Fruit fly (Drosophila melanogaster) whole organism, embryonic: ENCODE data around the gene CG6527.
A peak's percentile ranks its signal among the peaks of the same experiment; 100 is the strongest.

Source experiments
- CG10979 ChIP-seq: fragments of 200-800 bp; sonication (Bioruptor generic); optimal IDR thresholded peaks from 2 replicates; lab custom pipeline; 2018; ENCODE audit warnings: missing biosample characterization, mild to moderate bottlenecking, missing genetic modification characterization, moderate library complexity
- CG11723 ChIP-seq: fragments of 200-800 bp; sonication (Bioruptor generic); optimal IDR thresholded peaks from 2 replicates; lab custom pipeline; 2017; ENCODE audit warnings: missing biosample characterization, mild to moderate bottlenecking, missing genetic modification characterization
- CG12391 ChIP-seq: fragments of 200-800 bp; sonication (Bioruptor generic); optimal IDR thresholded peaks from 3 replicates; lab custom pipeline; 2018; ENCODE audit warnings: missing biosample characterization, mild to moderate bottlenecking, missing genetic modification characterization, moderate library complexity
- CG13287 ChIP-seq: fragments of 200-800 bp; sonication (Bioruptor generic); IDR thresholded peaks from 2 replicates; pipeline ENCODE4 v1.3.6; 2022; ENCODE audit warnings: missing biosample characterization, missing genetic modification characterization; ENCODE audit not compliant: partially characterized antibody
- CG13894 ChIP-seq: fragments of 200-800 bp; sonication (Bioruptor generic); optimal IDR thresholded peaks from 3 replicates; lab custom pipeline; 2018; ENCODE audit warnings: missing biosample characterization, mild to moderate bottlenecking, missing genetic modification characterization, moderate library complexity
- CG15011 ChIP-seq: fragments of 200-800 bp; sonication (Bioruptor generic); optimal IDR thresholded peaks from 3 replicates; lab custom pipeline; 2018; ENCODE audit warnings: missing biosample characterization, mild to moderate bottlenecking, missing genetic modification characterization
- CG1792 ChIP-seq: fragments of 200-800 bp; sonication (Bioruptor generic); optimal IDR thresholded peaks from 2 replicates; lab custom pipeline; 2016; ENCODE audit warnings: missing biosample characterization, missing genetic modification characterization
- CG2116 ChIP-seq: fragments of 200-800 bp; sonication (Bioruptor generic); optimal IDR thresholded peaks from 3 replicates; lab custom pipeline; 2018; ENCODE audit warnings: missing biosample characterization, mild to moderate bottlenecking, missing genetic modification characterization
- CG2199 ChIP-seq: fragments of 200-800 bp; sonication (Bioruptor generic); IDR thresholded peaks from 3 replicates; pipeline ENCODE4 v1.3.6; 2022; ENCODE audit warnings: missing biosample characterization, missing genetic modification characterization
- CG30431 ChIP-seq: fragments of 200-800 bp; sonication (Bioruptor generic); optimal IDR thresholded peaks from 2 replicates; lab custom pipeline; 2017; ENCODE audit warnings: missing biosample characterization, missing genetic modification characterization
- CG32772 ChIP-seq: fragments of 200-800 bp; sonication (Bioruptor generic); IDR thresholded peaks from 2 replicates; pipeline ENCODE4 v1.3.6; 2022; ENCODE audit warnings: missing biosample characterization, missing genetic modification characterization
- CG3281 ChIP-seq: fragments of 200-800 bp; sonication (Bioruptor generic); optimal IDR thresholded peaks from 3 replicates; lab custom pipeline; 2017; ENCODE audit warnings: missing biosample characterization, mild to moderate bottlenecking, missing genetic modification characterization
- CG3838 ChIP-seq: fragments of 200-800 bp; sonication (Bioruptor generic); optimal IDR thresholded peaks from 3 replicates; lab custom pipeline; 2016; ENCODE audit warnings: missing biosample characterization, missing genetic modification characterization
- CG4404 ChIP-seq: fragments of 200-800 bp; sonication (Bioruptor generic); IDR thresholded peaks from 2 replicates; pipeline ENCODE4 v1.3.6; 2022; ENCODE audit warnings: missing biosample characterization, missing genetic modification characterization
- CG4424 ChIP-seq: fragments of 200-800 bp; sonication (Bioruptor generic); optimal IDR thresholded peaks from 3 replicates; lab custom pipeline; 2016; ENCODE audit warnings: missing biosample characterization, missing genetic modification characterization
- CG6254 ChIP-seq: fragments of 200-800 bp; sonication (Bioruptor generic); optimal IDR thresholded peaks from 3 replicates; lab custom pipeline; 2017; ENCODE audit warnings: mild to moderate bottlenecking, missing biosample characterization, missing genetic modification reagents, missing genetic modification characterization
- CG7556 ChIP-seq: fragments of 200-800 bp; sonication (Bioruptor generic); optimal IDR thresholded peaks from 2 replicates; lab custom pipeline; 2017; ENCODE audit warnings: missing biosample characterization, mild to moderate bottlenecking, missing genetic modification characterization
- CG7839 ChIP-seq: fragments of 200-800 bp; sonication (Bioruptor generic); optimal IDR thresholded peaks from 3 replicates; lab custom pipeline; 2018; ENCODE audit warnings: missing biosample characterization, mild to moderate bottlenecking, missing genetic modification characterization, moderate library complexity
- CG8281 ChIP-seq: fragments of 200-800 bp; sonication (Bioruptor generic); optimal IDR thresholded peaks from 2 replicates; lab custom pipeline; 2018; ENCODE audit warnings: missing biosample characterization, mild to moderate bottlenecking, missing genetic modification characterization, moderate library complexity
- CG8924 ChIP-seq: fragments of 200-800 bp; optimal IDR thresholded peaks from 3 replicates; lab custom pipeline; 2019; ENCODE audit warnings: missing biosample characterization, mild to moderate bottlenecking, missing genetic modification characterization, moderate library complexity
- CHES-1-like ChIP-seq: fragments of 200-800 bp; sonication (Bioruptor generic); optimal IDR thresholded peaks from 2 replicates; lab custom pipeline; 2016; ENCODE audit warnings: missing biosample characterization, missing genetic modification characterization
- CoRest ChIP-seq: fragments of 200-800 bp; sonication (Bioruptor generic); optimal IDR thresholded peaks from 3 replicates; lab custom pipeline; 2018; ENCODE audit warnings: missing biosample characterization, mild to moderate bottlenecking, missing genetic modification characterization, moderate library complexity
- CrebB ChIP-seq: fragments of 200-800 bp; sonication (Bioruptor generic); optimal IDR thresholded peaks from 3 replicates; lab custom pipeline; 2018; ENCODE audit warnings: missing biosample characterization, mild to moderate bottlenecking, missing genetic modification characterization
- E2f2 ChIP-seq: fragments of 200-800 bp; sonication (Bioruptor generic); IDR thresholded peaks from 2 replicates; pipeline ENCODE4 v1.3.6; 2022; ENCODE audit warnings: missing biosample characterization, missing genetic modification characterization
- ERR ChIP-seq: fragments of 200-800 bp; sonication (Bioruptor generic); optimal IDR thresholded peaks from 2 replicates; lab custom pipeline; 2016; ENCODE audit warnings: missing biosample characterization, missing genetic modification characterization
- Ets65A ChIP-seq: fragments of 200-800 bp; sonication (Bioruptor generic); peaks from one replicate; lab custom pipeline; 2016; ENCODE audit warnings: missing biosample characterization, missing genetic modification characterization
- Ets97D ChIP-seq: fragments of 200-800 bp; sonication (Bioruptor generic); optimal IDR thresholded peaks from 3 replicates; lab custom pipeline; 2016; ENCODE audit warnings: missing biosample characterization, missing genetic modification characterization
- Gsc ChIP-seq: fragments of 200-800 bp; sonication (Bioruptor generic); IDR thresholded peaks from 2 replicates; pipeline ENCODE4 v1.3.6; 2022; ENCODE audit warnings: missing biosample characterization, missing genetic modification characterization
- Kr ChIP-seq: fragments of 200-800 bp; sonication (Bioruptor generic); optimal IDR thresholded peaks from 2 replicates; lab custom pipeline; 2017; ENCODE audit warnings: missing biosample characterization, mild to moderate bottlenecking, missing genetic modification characterization
- MTF-1 ChIP-seq: fragments of 200-800 bp; sonication (Bioruptor generic); optimal IDR thresholded peaks from 2 replicates; lab custom pipeline; 2018; ENCODE audit warnings: missing biosample characterization, mild to moderate bottlenecking, missing genetic modification characterization, borderline replicate concordance
- Myb ChIP-seq: fragments of 200-800 bp; sonication (Bioruptor generic); optimal IDR thresholded peaks from 2 replicates; lab custom pipeline; 2016; ENCODE audit warnings: missing biosample characterization, missing genetic modification characterization
- NfI ChIP-seq: fragments of 200-800 bp; sonication (Bioruptor generic); optimal IDR thresholded peaks from 3 replicates; lab custom pipeline; 2018; ENCODE audit warnings: missing biosample characterization, mild to moderate bottlenecking, missing genetic modification characterization, moderate library complexity
- Optix ChIP-seq: fragments of 200-800 bp; sonication (Bioruptor generic); IDR thresholded peaks from 3 replicates; pipeline ENCODE4 v1.3.6; 2022; ENCODE audit warnings: missing biosample characterization, missing genetic modification characterization
- Trl ChIP-seq, 3 experiments: fragments of >200 bp in 2 of 3; fragments of 200-800 bp in 1 of 3; sonication (Bioruptor generic) in 1 of 3; optimal IDR thresholded peaks; 2 replicates in 1 of 3; 3 replicates in 2 of 3; lab custom pipeline; 2016 to 2017; ENCODE audit warnings: missing biosample characterization in 1 of 3, missing genetic modification characterization in 1 of 3
- ab ChIP-seq: fragments of 200-800 bp; sonication (Bioruptor generic); optimal IDR thresholded peaks from 2 replicates; lab custom pipeline; 2016; ENCODE audit warnings: missing biosample characterization, missing genetic modification characterization
- amos ChIP-seq: fragments of 200-800 bp; sonication (Bioruptor generic); IDR thresholded peaks from 2 replicates; pipeline ENCODE4 v1.3.6; 2022; ENCODE audit warnings: missing biosample characterization, missing genetic modification characterization; ENCODE audit not compliant: partially characterized antibody
- ara ChIP-seq: fragments of 200-800 bp; sonication (Bioruptor generic); IDR thresholded peaks from 2 replicates; pipeline ENCODE4 v1.3.6; 2022; ENCODE audit warnings: missing biosample characterization, missing genetic modification characterization
- eve ChIP-seq, 2 experiments: fragments of >200 bp; optimal IDR thresholded peaks; 2 replicates each; lab custom pipeline; 2017; ENCODE audit warnings: missing biosample characterization in 2 of 2, missing genetic modification characterization in 2 of 2
- ewg ChIP-seq: fragments of 200-800 bp; sonication (Bioruptor generic); optimal IDR thresholded peaks from 3 replicates; lab custom pipeline; 2017; ENCODE audit warnings: mild to moderate bottlenecking, missing biosample characterization, missing genetic modification reagents, missing genetic modification characterization
- fu2 ChIP-seq: fragments of 200-800 bp; sonication (Bioruptor generic); optimal IDR thresholded peaks from 2 replicates; lab custom pipeline; 2016; ENCODE audit warnings: missing biosample characterization, missing genetic modification characterization
- insv ChIP-seq, 2 experiments: fragments of 200-800 bp; sonication (Bioruptor generic); optimal IDR thresholded peaks; 3 replicates each; lab custom pipeline; 2016 to 2018; ENCODE audit warnings: missing biosample characterization in 2 of 2, missing genetic modification characterization in 2 of 2
- kay ChIP-seq: fragments of 200-800 bp; sonication (Bioruptor generic); optimal IDR thresholded peaks from 2 replicates; lab custom pipeline; 2016; ENCODE audit warnings: missing biosample characterization, missing genetic modification characterization
- sens ChIP-seq: fragments of 200-800 bp; sonication (Bioruptor generic); peaks from one replicate; lab custom pipeline; 2016; ENCODE audit warnings: missing biosample characterization, missing genetic modification characterization
- sr ChIP-seq: fragments of 200-800 bp; sonication (Bioruptor generic); IDR thresholded peaks from 3 replicates; pipeline ENCODE4 v1.3.6; 2022; ENCODE audit warnings: missing biosample characterization, missing genetic modification characterization
- tio ChIP-seq: fragments of 200-800 bp; sonication (Bioruptor generic); optimal IDR thresholded peaks from 2 replicates; lab custom pipeline; 2017; ENCODE audit warnings: missing biosample characterization, missing genetic modification characterization, inconsistent platforms

The CG6527 gene

dm6 chr3L:10517451-10518385 is 41.2 kb downstream of the CG6527 start (continued):
- TF ChIP-seq ERR (GFP tag; lab: Kevin White, UChicago) (no peak), CG13894 (tag; lab: Kevin White, UChicago) (no peak)

- TF ChIP-seq ewg (GFP tag; lab: Kevin White, UChicago) (no peak), fu2 (GFP tag; lab: Kevin White, UChicago) (no peak), CoRest (tag; lab: Kevin White, UChicago) (peak; percentile 9), CG12391 (tag; lab: Kevin White, UChicago) (peak; percentile 38), CG30431 (no peak), CG7839 (peak; percentile 32), CG6254 (GFP tag; lab: Kevin White, UChicago) (no peak), NfI (GFP tag; lab: Kevin White, UChicago) (no peak), Ets97D (GFP tag; lab: Kevin White, UChicago) (no peak), Gsc (no peak), eve (GFP tag; optimal IDR thresholded peaks at IDR 0.05; lab: Kevin White, UChicago) (peak in 1 of 2 experiments; percentile 10), CrebB (no peak), MTF-1 (GFP tag; lab: Kevin White, UChicago) (no peak), CG10979 (tag; lab: Kevin White, UChicago) (no peak), CG2199 (peak; percentile 82; the same call in 2 of the 3 replicates), kay (no peak), CG7556 (peak; percentile 18), sens (GFP tag; lab: Kevin White, UChicago) (peak; percentile 35), sr (GFP tag; lab: Robert Waterston, UW) (no peak), CG8924 (tag; lab: Kevin White, UChicago) (no peak), CG3838 (GFP tag; lab: Kevin White, UChicago) (no peak), Optix (GFP tag; lab: Robert Waterston, UW) (no peak), CG15011 (no peak), CG32772 (GFP tag; lab: Robert Waterston, UW) (no peak), ara (GFP tag; lab: Robert Waterston, UW) (0 out of 2 replicates have a peak, but pooled peaks have one; percentile 7), E2f2 (GFP tag; lab: Robert Waterston, UW) (no peak), CG1792 (no peak), Trl (optimal IDR thresholded peaks at IDR 0.05; lab: Kevin White, UChicago) (peak; percentile 47 to 48), Trl (GFP tag; optimal IDR thresholded peaks at IDR 0.05; lab: Kevin White, UChicago) (no peak), tio (GFP tag; lab: Kevin White, UChicago) (no peak), ab (GFP tag; lab: Kevin White, UChicago) (no peak), Kr (GFP tag; lab: Kevin White, UChicago) (no peak), CG2116 (GFP tag; lab: Kevin White, UChicago) (no peak), insv (GFP tag; optimal IDR thresholded peaks at IDR 0.05; lab: Kevin White, UChicago) (peak in 1 of 2 experiments; percentile 75), Myb (GFP tag; lab: Kevin White, UChicago) (no peak), CG11723 (GFP tag; lab: Kevin White, UChicago) (no peak), CG3281 (GFP tag; lab: Kevin White, UChicago) (peak; percentile 15), CG8281 (tag; lab: Kevin White, UChicago) (no peak), Ets65A (GFP tag; lab: Kevin White, UChicago) (peak; percentile 87), CG4404 (GFP tag; lab: Robert Waterston, UW) (no peak), CG4424 (no peak), CHES-1-like (GFP tag; lab: Kevin White, UChicago) (no peak), amos (GFP tag; lab: Robert Waterston, UW) (no peak), CG13287 (GFP tag; lab: Robert Waterston, UW) (no peak)
These were observed 42.0 kb downstream of the CG6527 start for dm6 chr3L:10516707-10517450.
